Fruit fly (Drosophila melanogaster): ENCODE results near the gene AP-2sigma.

AP-2sigma gene

dm6 chr3R:21242318-21242717 lies 27.6 kb downstream of the AP-2sigma start, which contains the start of gene CG5892:
TSS of gene CG5892 (plus strand) at chr3R:21242618.
- TF ChIP-seq sd (tag; optimal IDR thresholded peaks at IDR 0.05), result peak; percentile 20
- no peak for TF ChIP-seq CG4617 (GFP tag; optimal IDR thresholded peaks at IDR 0.05; ENCODE audit: borderline replicate concordance)
- peak; percentile 87 for TF ChIP-seq exex (tag; optimal IDR thresholded peaks at IDR 0.05)
- TF ChIP-seq sug (tag; optimal IDR thresholded peaks at IDR 0.05), result peak; percentile 1
- no peak for TF ChIP-seq chm (GFP tag; IDR thresholded peaks at IDR 0.05)
- no peak for TF ChIP-seq jumu (GFP tag; optimal IDR thresholded peaks at IDR 0.05)

dm6 chr3R:21241332-21241731 lies 28.5 kb downstream of the AP-2sigma start:
- TF ChIP-seq Awh (GFP tag; IDR thresholded peaks at IDR 0.05) (peak; percentile 50; the same call in 1 of the 2 replicates), grn (GFP tag; optimal IDR thresholded peaks at IDR 0.05) (peak; percentile 73), pnt (GFP tag; optimal IDR thresholded peaks at IDR 0.05) (no peak), sim (GFP tag; IDR thresholded peaks at IDR 0.05) (no peak), chinmo (GFP tag; IDR thresholded peaks at IDR 0.05; ENCODE audit: partially characterized antibody) (0 out of 4 replicates have a peak, but pooled peaks have one; percentile 30), exex (tag; optimal IDR thresholded peaks at IDR 0.05) (peak; percentile 61), D19B (GFP tag; optimal IDR thresholded peaks at IDR 0.05) (no peak)

- TF ChIP-seq CG7839 (tag; optimal IDR thresholded peaks at IDR 0.05) (no peak), chinmo (GFP tag; IDR thresholded peaks at IDR 0.05; ENCODE audit: partially characterized antibody) (0 out of 4 replicates have a peak, but pooled peaks have one; percentile 52), CG8388 (GFP tag; optimal IDR thresholded peaks at IDR 0.05) (no peak), z (GFP tag; IDR thresholded peaks at IDR 0.05) (peak; percentile 8; the same call in 1 of the 3 replicates), Dad (GFP tag; optimal IDR thresholded peaks at IDR 0.05) (no peak), sob (GFP tag; IDR thresholded peaks at IDR 0.05) (0 out of 2 replicates have a peak, but pooled peaks have one; percentile 14), Neu2 (GFP tag; optimal IDR thresholded peaks at IDR 0.05; ENCODE audit: borderline replicate concordance) (peak; percentile 72), gsb-n (tag; optimal IDR thresholded peaks at IDR 0.05) (no peak), Ets65A (GFP tag) (peak; percentile 83), Adf1 (GFP tag; IDR thresholded peaks at IDR 0.05) (peak; percentile 64), sd (tag; optimal IDR thresholded peaks at IDR 0.05) (peak; percentile 21), gcm (GFP tag; optimal IDR thresholded peaks at IDR 0.05) (peak; percentile 72)
These were observed 32.8 kb downstream of the AP-2sigma start, which contains the start of gene e for dm6 chr3R:21237099-21237498. TSS of gene e (minus strand) at chr3R:21237177.

- TF ChIP-seq CoRest (tag; optimal IDR thresholded peaks at IDR 0.05), result peak; percentile 13
- peak; percentile 22 for TF ChIP-seq NfI (GFP tag; optimal IDR thresholded peaks at IDR 0.05)
- peak; percentile 47; the same call in 1 of the 2 replicates for TF ChIP-seq Xrp1 (GFP tag; IDR thresholded peaks at IDR 0.05)
- TF ChIP-seq Lpt (GFP tag; optimal IDR thresholded peaks at IDR 0.05), result no peak
- peak; percentile 87 for TF ChIP-seq cg (GFP tag; optimal IDR thresholded peaks at IDR 0.05)
- 0 out of 2 replicates have a peak, but pooled peaks have one; percentile 36 for TF ChIP-seq HLH3B (GFP tag; IDR thresholded peaks at IDR 0.05)
- peak; percentile 28; the same call in 1 of the 2 replicates for TF ChIP-seq lmd (GFP tag; IDR thresholded peaks at IDR 0.05)
- no peak for TF ChIP-seq prd (optimal IDR thresholded peaks at IDR 0.05)
- TF ChIP-seq prd (GFP tag; IDR thresholded peaks at IDR 0.05), result peak; percentile 40; the same call in 1 of the 3 replicates
- peak; percentile 50; the same call in 1 of the 2 replicates for TF ChIP-seq vvl (GFP tag; IDR thresholded peaks at IDR 0.05)
- no peak for TF ChIP-seq TFAM (GFP tag; optimal IDR thresholded peaks at IDR 0.05)
- peak; percentile 0 for TF ChIP-seq CG15514 (GFP tag; optimal IDR thresholded peaks at IDR 0.05)
- peak; percentile 37; the same call in 1 of the 2 replicates for TF ChIP-seq CG32532 (GFP tag; IDR thresholded peaks at IDR 0.05)
- TF ChIP-seq sr (GFP tag; IDR thresholded peaks at IDR 0.05), result peak; percentile 73
- TF ChIP-seq B-H1 (GFP tag; IDR thresholded peaks at IDR 0.05), result peak; percentile 48; the same call in 2 of the 3 replicates
- TF ChIP-seq row (GFP tag; IDR thresholded peaks at IDR 0.05), result peak; percentile 63
- TF ChIP-seq CG6175 (GFP tag; IDR thresholded peaks at IDR 0.05), result no peak
- TF ChIP-seq sens (GFP tag), result peak; percentile 38
- peak; percentile 23; the same call in 1 of the 2 replicates for TF ChIP-seq E2f2 (GFP tag; IDR thresholded peaks at IDR 0.05)
- TF ChIP-seq E2f1 (GFP tag; IDR thresholded peaks at IDR 0.05), result peak; percentile 71; the same call in 1 of the 2 replicates
- TF ChIP-seq CG10431 (GFP tag; optimal IDR thresholded peaks at IDR 0.05), result no peak
- TF ChIP-seq ranshi (GFP tag; IDR thresholded peaks at IDR 0.05), result 0 out of 2 replicates have a peak, but pooled peaks have one; percentile 15
- no peak for TF ChIP-seq crp (GFP tag; optimal IDR thresholded peaks at IDR 0.05)
- no peak for TF ChIP-seq pan (optimal IDR thresholded peaks at IDR 0.05)
- peak in 1 of 2 experiments; percentile 51 for TF ChIP-seq pan (GFP tag; optimal IDR thresholded peaks at IDR 0.05 in 1 of 2, IDR thresholded peaks at IDR 0.05 in 1 of 2)
These were observed 45.6 kb downstream of the AP-2sigma start for dm6 chr3R:21224230-21224629.
